Worm (Caenorhabditis elegans): Measurements from ENCODE around the gene str-145.
A peak's percentile ranks its signal among the peaks of the same experiment; 100 is the strongest.

Gene str-145

DNA sequence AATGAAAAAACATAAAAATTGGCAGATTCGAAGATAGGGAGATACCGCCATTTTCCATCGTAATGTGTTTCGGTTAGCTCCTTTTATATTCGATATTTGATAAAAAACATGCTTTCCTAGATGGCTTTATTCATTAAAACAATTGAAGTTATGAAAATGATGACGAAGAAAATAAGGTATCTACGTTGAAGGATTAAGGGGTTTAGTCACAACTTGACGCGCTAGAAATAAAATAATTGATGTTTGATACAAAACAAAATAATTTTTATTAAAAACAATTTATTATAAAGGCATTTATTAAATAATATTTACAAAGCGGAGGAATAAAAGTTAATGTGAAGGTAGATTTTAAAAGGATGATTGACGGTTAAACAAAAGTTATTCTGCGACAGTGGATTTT, 7.5 kb downstream of the str-145 start, which contains the start of gene str-130:
Gene str-130, minus strand, starts transcription at position 101 of the 400 bp plus-strand sequence.
- no peak for TF ChIP-seq lin-35 (GFP tag; optimal IDR thresholded peaks at IDR 0.05)
- TF ChIP-seq pag-3 (tag; optimal IDR thresholded peaks at IDR 0.05; ENCODE audit: borderline replicate concordance, insufficient read depth) = no peak
- no peak for TF ChIP-seq ceh-63 (GFP tag; optimal IDR thresholded peaks at IDR 0.05)
- TF ChIP-seq sup-37 (GFP tag; optimal IDR thresholded peaks at IDR 0.05) = no peak
- TF ChIP-seq egl-27 (tag; optimal IDR thresholded peaks at IDR 0.05) = no peak
- TF ChIP-seq nhr-11 (tag; optimal IDR thresholded peaks at IDR 0.05) = no peak
- TF ChIP-seq nhr-85 (tag) = no peak
- TF ChIP-seq C04F5.9 (tag; optimal IDR thresholded peaks at IDR 0.05) = no peak

DNA sequence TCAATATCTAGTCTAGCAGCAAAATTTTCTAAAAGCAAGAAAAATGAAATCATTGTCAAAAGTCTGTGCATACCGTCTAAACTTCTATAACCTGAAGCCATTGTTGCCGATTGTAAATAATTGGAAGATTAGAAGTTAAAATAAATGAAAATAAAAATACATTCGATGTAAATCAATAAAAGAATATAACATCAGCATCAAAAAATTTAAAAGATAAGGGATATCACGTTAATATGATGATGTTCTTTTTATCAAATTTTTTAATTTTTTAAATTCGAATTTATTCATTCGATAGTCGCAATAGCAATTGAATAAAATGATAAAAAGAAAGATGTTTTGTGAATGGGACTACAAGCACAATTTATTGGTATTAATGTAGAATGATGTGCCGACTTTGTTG, 13.0 kb downstream of the str-145 start, which contains the start of gene C09H5.7:
Gene C09H5.7, minus strand, starts transcription at position 101 of the 400 bp plus-strand sequence.
- TF ChIP-seq mdl-1 (tag; optimal IDR thresholded peaks at IDR 0.05) (no peak), F16B12.6 (tag; optimal IDR thresholded peaks at IDR 0.05) (no peak), swsn-7 (tag; optimal IDR thresholded peaks at IDR 0.05) (no peak), aly-2 (tag; optimal IDR thresholded peaks at IDR 0.05) (no peak), fkh-4 (tag; optimal IDR thresholded peaks at IDR 0.05; ENCODE audit: borderline replicate concordance) (no peak)

DNA sequence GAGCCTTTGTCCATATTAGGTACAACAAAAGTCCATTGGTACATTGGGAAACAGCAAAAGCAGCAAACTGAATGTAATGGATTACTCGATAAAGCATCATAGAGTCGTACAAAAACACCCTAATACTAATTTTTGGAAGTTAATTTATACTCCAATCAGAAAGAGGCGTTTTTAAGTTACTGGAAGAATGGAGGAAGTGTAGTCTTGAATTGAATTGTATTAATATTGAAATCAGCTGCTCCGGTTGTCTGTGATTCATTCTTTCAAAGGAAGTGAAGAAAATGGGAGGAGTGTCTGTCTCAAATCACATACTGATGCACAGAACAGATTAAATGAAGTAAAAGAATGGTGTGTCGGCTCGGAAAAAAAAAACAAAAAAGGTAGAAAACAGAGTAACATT, 16.6 kb downstream of the str-145 start, which contains the start of gene str-131:
Gene str-131, minus strand, starts transcription at position 101 of the 400 bp plus-strand sequence.
- TF ChIP-seq elt-2 (tag; optimal IDR thresholded peaks at IDR 0.05) = no peak
- TF ChIP-seq snu-23 (GFP tag; optimal IDR thresholded peaks at IDR 0.05) = no peak
- TF ChIP-seq Y116A8C.19 (tag; optimal IDR thresholded peaks at IDR 0.05; ENCODE audit: borderline replicate concordance) = no peak
- TF ChIP-seq alr-1 (tag; optimal IDR thresholded peaks at IDR 0.05; ENCODE audit: borderline replicate concordance) = no peak
- TF ChIP-seq unc-98 (GFP tag; IDR thresholded peaks at IDR 0.05) = no peak
- TF ChIP-seq pax-3 (tag; optimal IDR thresholded peaks at IDR 0.05) = no peak
- TF ChIP-seq nhr-19 (GFP tag; conservative IDR thresholded peaks at IDR 0.05) = no peak
- no peak for TF ChIP-seq egl-13 (tag; optimal IDR thresholded peaks at IDR 0.05)
- TF ChIP-seq unc-30 (tag; optimal IDR thresholded peaks at IDR 0.05) = no peak
- no peak for TF ChIP-seq rnt-1 (tag; optimal IDR thresholded peaks at IDR 0.05)
- no peak for TF ChIP-seq C04F5.9 (tag; optimal IDR thresholded peaks at IDR 0.05)
- TF ChIP-seq mef-2 (tag; optimal IDR thresholded peaks at IDR 0.05) = no peak

DNA sequence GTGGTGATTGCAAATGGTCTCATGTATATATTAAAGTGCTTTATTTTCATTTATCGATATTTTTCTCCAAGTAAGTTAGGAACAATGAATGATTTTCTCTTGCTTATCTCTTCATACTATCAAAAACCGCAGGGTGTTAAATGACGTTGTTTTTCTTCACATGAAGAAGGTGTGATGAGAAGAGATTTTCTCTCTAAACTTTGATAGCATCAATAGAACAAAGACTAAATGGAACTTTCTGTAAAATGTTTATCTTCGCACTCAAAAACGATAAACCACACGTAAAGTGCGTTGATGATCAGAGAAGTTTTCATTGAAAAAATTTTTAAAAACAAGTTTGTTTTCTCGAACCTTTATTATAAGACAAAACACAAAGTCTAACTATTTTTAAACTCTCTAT, 18.3 kb downstream of the str-145 start:
- TF ChIP-seq elt-3 (tag; optimal IDR thresholded peaks at IDR 0.05) = peak in 5 of 6 experiments; percentile 8 to 54 (median 38)
- TF ChIP-seq nhr-85 (tag) = peak; percentile 86
- TF ChIP-seq lin-14 (GFP tag; optimal IDR thresholded peaks at IDR 0.05) = no peak
- TF ChIP-seq blmp-1 (tag; optimal IDR thresholded peaks at IDR 0.05) = peak; percentile 27
- peak; percentile 29 for TF ChIP-seq nhr-90 (tag; optimal IDR thresholded peaks at IDR 0.05; ENCODE audit: poor library complexity)
- no peak for TF ChIP-seq efl-1 (optimal IDR thresholded peaks at IDR 0.05)
- no peak for TF ChIP-seq efl-1 (GFP tag; optimal IDR thresholded peaks at IDR 0.05 in 1 of 2)
- no peak for TF ChIP-seq hlh-17 (GFP tag; optimal IDR thresholded peaks at IDR 0.05; ENCODE audit: borderline replicate concordance)
- TF ChIP-seq nhr-28 (tag; optimal IDR thresholded peaks at IDR 0.05) = no peak
- peak; percentile 65 for TF ChIP-seq nhr-20 (tag; optimal IDR thresholded peaks at IDR 0.05)
- TF ChIP-seq ceh-8 (GFP tag; optimal IDR thresholded peaks at IDR 0.05) = no peak
- TF ChIP-seq efl-3 (GFP tag; optimal IDR thresholded peaks at IDR 0.05) = no peak
- no peak for TF ChIP-seq rnt-1 (tag; optimal IDR thresholded peaks at IDR 0.05)
- peak; percentile 25 for TF ChIP-seq nhr-19 (GFP tag; conservative IDR thresholded peaks at IDR 0.05)
- no peak for TF ChIP-seq sox-4 (tag; optimal IDR thresholded peaks at IDR 0.05)
- peak; percentile 56 for TF ChIP-seq nhr-71 (tag; optimal IDR thresholded peaks at IDR 0.05)
- TF ChIP-seq zip-4 (GFP tag; optimal IDR thresholded peaks at IDR 0.05) = no peak
- no peak for TF ChIP-seq nhr-47 (tag; optimal IDR thresholded peaks at IDR 0.05)
